Worm (Caenorhabditis elegans) whole organism, L1 larva: ENCODE data around the gene B0507.8.

Experiments
- C34B4.2 ChIP-seq: sonication (generic microtip); optimal IDR thresholded peaks from 2 replicates; lab custom pipeline; 2017; ENCODE audit warnings: mild to moderate bottlenecking, missing genetic modification characterization, missing compliant biosample characterization
- aly-2 ChIP-seq: fragments of 150-350 bp; optimal IDR thresholded peaks from 2 replicates; lab custom pipeline; 2014; ENCODE audit warnings: missing biosample characterization, missing genetic modification characterization
- ceh-8 ChIP-seq: fragments of 200-800 bp; sonication (Bioruptor generic); optimal IDR thresholded peaks from 2 replicates; lab custom pipeline; 2018; ENCODE audit warnings: mild to moderate bottlenecking, missing genetic modification characterization, moderate library complexity, missing compliant biosample characterization
- efl-1 ChIP-seq, 4 experiments: fragments of 150-350 bp; optimal IDR thresholded peaks in 3 of 4; peaks in 1 of 4; 1 replicate in 1 of 4; 2 replicates in 3 of 4; lab custom pipeline; 2014; ENCODE audit warnings: missing biosample characterization in 2 of 4, missing genetic modification characterization in 2 of 4, missing genetic modification reagents in 2 of 4
- egl-13 ChIP-seq: sonication (generic microtip); optimal IDR thresholded peaks from 2 replicates; lab custom pipeline; 2016; ENCODE audit warnings: missing genotype, missing genetic modification reagents, missing genetic modification characterization, missing compliant biosample characterization
- elt-2 ChIP-seq: sonication (generic microtip); optimal IDR thresholded peaks from 2 replicates; lab custom pipeline; 2016; ENCODE audit warnings: missing genetic modification characterization, mild to moderate bottlenecking, inconsistent platforms, missing compliant biosample characterization, missing genetic modification reagents
- fkh-4 ChIP-seq: sonication (generic microtip); optimal IDR thresholded peaks from 2 replicates; lab custom pipeline; 2016; ENCODE audit warnings: missing compliant biosample characterization, missing genetic modification characterization, borderline replicate concordance
- hlh-17 ChIP-seq: fragments of 200-800 bp; sonication (Bioruptor generic); optimal IDR thresholded peaks from 2 replicates; lab custom pipeline; 2018; ENCODE audit warnings: missing genetic modification characterization, mild to moderate bottlenecking, missing compliant biosample characterization, moderate library complexity, borderline replicate concordance
- hpl-2 ChIP-seq: fragments of 150-350 bp; optimal IDR thresholded peaks from 2 replicates; lab custom pipeline; 2014; ENCODE audit warnings: missing biosample characterization, missing genetic modification reagents, missing genetic modification characterization
- jun-1 ChIP-seq: fragments of 150-350 bp; optimal IDR thresholded peaks from 2 replicates; lab custom pipeline; 2014; ENCODE audit warnings: missing biosample characterization, missing genetic modification reagents, missing genetic modification characterization
- lin-14 ChIP-seq: fragments of 200-800 bp; sonication (Bioruptor generic); optimal IDR thresholded peaks from 2 replicates; lab custom pipeline; 2018; ENCODE audit warnings: mild to moderate bottlenecking, missing genetic modification characterization, moderate library complexity, missing compliant biosample characterization
- lin-35 ChIP-seq, 2 experiments: fragments of 150-350 bp; optimal IDR thresholded peaks; 2 replicates each; lab custom pipeline; 2014; ENCODE audit warnings: missing biosample characterization in 2 of 2, missing genetic modification characterization in 2 of 2, missing genetic modification reagents in 2 of 2
- lir-3 ChIP-seq: sonication (generic microtip); optimal IDR thresholded peaks from 2 replicates; lab custom pipeline; 2016; ENCODE audit warnings: mild to moderate bottlenecking, missing genetic modification characterization, moderate library complexity, missing compliant biosample characterization; ENCODE audit not compliant: poor library complexity
- lsy-2 ChIP-seq, 2 experiments: fragments of 150-350 bp; optimal IDR thresholded peaks; 2 replicates each; lab custom pipeline; 2014; ENCODE audit warnings: missing biosample characterization in 2 of 2, missing genetic modification characterization in 2 of 2
- mab-9 ChIP-seq: fragments of 200-800 bp; sonication (Bioruptor generic); IDR thresholded peaks from 2 replicates; pipeline ENCODE4 v1.3.6; 2022; ENCODE audit warnings: missing genetic modification reagents, missing genetic modification characterization, missing compliant biosample characterization
- mep-1 ChIP-seq: fragments of 150-350 bp; optimal IDR thresholded peaks from 2 replicates; lab custom pipeline; 2014; ENCODE audit warnings: missing biosample characterization, missing genetic modification characterization
- nhr-12 ChIP-seq: sonication (generic microtip); optimal IDR thresholded peaks from 2 replicates; lab custom pipeline; 2017; ENCODE audit warnings: missing biosample characterization, missing genetic modification characterization
- nhr-19 ChIP-seq: fragments of 200-800 bp; sonication (Bioruptor generic); conservative IDR thresholded peaks from 2 replicates; pipeline ENCODE4 v1.3.6; 2022; ENCODE audit warnings: missing genetic modification characterization, missing compliant biosample characterization
- nhr-20 ChIP-seq: sonication (generic microtip); optimal IDR thresholded peaks from 2 replicates; lab custom pipeline; 2016; ENCODE audit warnings: mild to moderate bottlenecking, missing genetic modification characterization, missing compliant biosample characterization
- nhr-28 ChIP-seq: fragments of 150-350 bp; optimal IDR thresholded peaks from 2 replicates; lab custom pipeline; 2014; ENCODE audit warnings: missing biosample characterization, missing genetic modification characterization
- nhr-71 ChIP-seq: sonication (generic microtip); optimal IDR thresholded peaks from 2 replicates; lab custom pipeline; 2016; ENCODE audit warnings: mild to moderate bottlenecking, missing genetic modification characterization, moderate library complexity, missing compliant biosample characterization
- nhr-77 ChIP-seq: fragments of 150-350 bp; optimal IDR thresholded peaks from 2 replicates; lab custom pipeline; 2014; ENCODE audit warnings: missing biosample characterization, missing genetic modification characterization
- nhr-84 ChIP-seq: sonication (generic microtip); optimal IDR thresholded peaks from 2 replicates; lab custom pipeline; 2017; ENCODE audit warnings: missing biosample characterization, missing genetic modification characterization
- nhr-90 ChIP-seq: sonication (generic microtip); optimal IDR thresholded peaks from 2 replicates; lab custom pipeline; 2016; ENCODE audit warnings: mild to moderate bottlenecking, missing genetic modification characterization, missing compliant biosample characterization; ENCODE audit not compliant: poor library complexity
- pag-3 ChIP-seq: sonication (generic microtip); optimal IDR thresholded peaks from 2 replicates; lab custom pipeline; 2017; ENCODE audit warnings: missing genetic modification characterization, mild to moderate bottlenecking, missing compliant biosample characterization, antibody characterized with exemption, borderline replicate concordance; ENCODE audit not compliant: insufficient read depth
- pqm-1 ChIP-seq: sonication (generic microtip); optimal IDR thresholded peaks from 3 replicates; lab custom pipeline; 2017; ENCODE audit warnings: missing biosample characterization, missing genetic modification characterization
- rnt-1 ChIP-seq: sonication (generic microtip); optimal IDR thresholded peaks from 2 replicates; lab custom pipeline; 2016; ENCODE audit warnings: mild to moderate bottlenecking, missing genetic modification characterization, moderate library complexity, missing compliant biosample characterization
- sup-37 ChIP-seq: fragments of 200-800 bp; sonication (Bioruptor generic); optimal IDR thresholded peaks from 2 replicates; lab custom pipeline; 2018; ENCODE audit warnings: mild to moderate bottlenecking, missing genetic modification characterization, missing compliant biosample characterization
- swsn-7 ChIP-seq: sonication (generic microtip); optimal IDR thresholded peaks from 2 replicates; lab custom pipeline; 2016; ENCODE audit warnings: missing genetic modification characterization, missing compliant biosample characterization
- vab-15 ChIP-seq: sonication (generic microtip); optimal IDR thresholded peaks from 2 replicates; lab custom pipeline; 2017; ENCODE audit warnings: missing genotype, mild to moderate bottlenecking, missing genetic modification characterization, missing compliant biosample characterization
- zip-4 ChIP-seq: fragments of 200-800 bp; sonication (Bioruptor generic); optimal IDR thresholded peaks from 2 replicates; lab custom pipeline; 2018; ENCODE audit warnings: mild to moderate bottlenecking, missing genetic modification characterization, moderate library complexity, missing compliant biosample characterization
- ztf-11 ChIP-seq, 2 experiments: sonication (generic microtip); optimal IDR thresholded peaks; 2 replicates each; lab custom pipeline; 2016 to 2017; ENCODE audit warnings: missing genetic modification characterization in 2 of 2, missing biosample characterization in 1 of 2, missing compliant biosample characterization in 1 of 2

Gene B0507.8

DNA sequence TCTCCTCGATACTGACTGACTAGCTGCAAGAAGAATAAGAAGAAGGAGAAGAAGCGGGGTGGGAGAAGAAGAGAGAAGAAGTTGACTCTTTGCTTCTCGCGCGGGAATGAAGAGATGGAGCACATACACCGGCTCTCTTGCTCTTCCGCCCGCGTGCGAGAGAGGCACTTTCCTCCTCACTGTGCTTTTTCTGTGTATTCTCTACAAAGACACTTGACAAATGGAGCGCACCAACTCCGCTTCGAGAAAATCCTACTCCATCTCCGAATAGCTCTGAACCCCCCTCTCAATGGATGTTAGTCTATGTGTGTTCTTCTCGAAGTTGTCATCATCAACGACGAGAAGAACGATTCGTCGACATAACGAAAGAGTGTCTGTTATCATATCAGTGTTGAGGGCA, 21.7 kb upstream of the B0507.8 start:
- TF ChIP-seq nhr-90 (tag; lab: Kevin White, UChicago) (no peak), nhr-77 (tag; lab: Kevin White, UChicago) (peak; percentile 4), fkh-4 (tag; lab: Kevin White, UChicago) (no peak), rnt-1 (no peak), ztf-11 (tag; optimal IDR thresholded peaks at IDR 0.05; lab: Kevin White, UChicago) (no peak), nhr-71 (tag; lab: Kevin White, UChicago) (no peak)

DNA sequence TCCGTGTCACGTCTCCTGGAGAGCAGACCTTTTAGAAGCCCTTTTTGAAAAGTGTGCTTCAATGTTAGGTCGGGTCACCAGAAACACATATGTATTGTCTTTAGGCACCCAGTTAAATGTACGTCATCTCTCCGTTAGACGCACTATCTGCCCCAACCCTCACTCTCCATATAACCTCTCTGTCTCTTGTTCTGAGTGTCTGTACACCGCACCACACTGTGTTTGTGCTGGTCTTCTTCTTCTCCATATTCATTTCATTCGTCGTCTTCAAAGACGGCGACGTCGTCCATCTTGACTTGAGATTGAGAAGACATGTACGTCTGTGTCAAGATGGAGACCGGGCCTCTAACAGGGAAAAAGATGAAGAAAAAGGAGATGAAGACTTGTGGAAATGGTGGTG, 19.4 kb upstream of the B0507.8 start:
- TF ChIP-seq mep-1 (tag; lab: Kevin White, UChicago): peak; percentile 39
- TF ChIP-seq lir-3: no peak
- TF ChIP-seq zip-4 (GFP tag; lab: Kevin White, UChicago): no peak
- TF ChIP-seq nhr-20 (tag; lab: Kevin White, UChicago): peak; percentile 1
- TF ChIP-seq lin-14 (GFP tag; lab: Kevin White, UChicago): peak; percentile 13
- no peak for TF ChIP-seq jun-1

DNA sequence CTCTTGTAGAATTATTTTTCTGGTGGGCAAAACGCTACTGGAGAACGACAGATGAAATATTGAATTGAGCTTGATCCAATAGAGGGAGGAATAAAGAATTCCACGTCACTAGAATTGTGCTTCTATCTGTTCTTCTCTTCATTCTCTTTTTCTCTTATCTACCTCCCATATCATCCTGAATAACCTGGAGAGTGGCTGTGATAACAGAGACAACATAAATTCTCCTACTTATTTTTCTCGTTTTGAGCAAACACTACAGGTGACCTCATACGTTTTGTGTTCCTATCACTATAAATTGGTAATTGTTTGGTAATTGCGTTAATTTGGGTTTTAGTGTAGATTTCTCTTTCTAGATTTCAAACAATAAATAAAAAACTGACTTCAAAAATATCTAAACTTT, 18.4 kb upstream of the B0507.8 start:
- TF ChIP-seq zip-4 (GFP tag; lab: Kevin White, UChicago): no peak
- peak; percentile 63 for TF ChIP-seq pqm-1 (tag; lab: Kevin White, UChicago)
- no peak for TF ChIP-seq lsy-2 (tag; optimal IDR thresholded peaks at IDR 0.05; lab: Kevin White, UChicago)
- TF ChIP-seq nhr-28 (tag; lab: Kevin White, UChicago): no peak
- no peak for TF ChIP-seq jun-1
- no peak for TF ChIP-seq nhr-12
- no peak for TF ChIP-seq ceh-8 (GFP tag; lab: Kevin White, UChicago)
- TF ChIP-seq lir-3: no peak
- no peak for TF ChIP-seq C34B4.2 (tag; lab: Kevin White, UChicago)
- no peak for TF ChIP-seq swsn-7 (tag; lab: Kevin White, UChicago)
- TF ChIP-seq efl-1 (optimal IDR thresholded peaks at IDR 0.05; lab: Kevin White, UChicago): no peak
- peak in 1 of 2 experiments; percentile 34 for TF ChIP-seq efl-1 (GFP tag; optimal IDR thresholded peaks at IDR 0.05 in 1 of 2; lab: Kevin White, UChicago)
- TF ChIP-seq vab-15 (tag; lab: Kevin White, UChicago): no peak
- no peak for TF ChIP-seq aly-2
- TF ChIP-seq mab-9 (GFP tag; lab: Robert Waterston, UW): no peak
- TF ChIP-seq lin-14 (GFP tag; lab: Kevin White, UChicago): peak; percentile 2
- TF ChIP-seq mep-1 (tag; lab: Kevin White, UChicago): no peak
- TF ChIP-seq hlh-17: no peak
- no peak for TF ChIP-seq pag-3 (tag; lab: Kevin White, UChicago)
- no peak for TF ChIP-seq fkh-4 (tag; lab: Kevin White, UChicago)
- TF ChIP-seq ztf-11 (tag; optimal IDR thresholded peaks at IDR 0.05; lab: Kevin White, UChicago): no peak
- TF ChIP-seq elt-2 (tag; lab: Kevin White, UChicago): peak; percentile 17
- TF ChIP-seq, all 84 proteins: peak for 4

DNA sequence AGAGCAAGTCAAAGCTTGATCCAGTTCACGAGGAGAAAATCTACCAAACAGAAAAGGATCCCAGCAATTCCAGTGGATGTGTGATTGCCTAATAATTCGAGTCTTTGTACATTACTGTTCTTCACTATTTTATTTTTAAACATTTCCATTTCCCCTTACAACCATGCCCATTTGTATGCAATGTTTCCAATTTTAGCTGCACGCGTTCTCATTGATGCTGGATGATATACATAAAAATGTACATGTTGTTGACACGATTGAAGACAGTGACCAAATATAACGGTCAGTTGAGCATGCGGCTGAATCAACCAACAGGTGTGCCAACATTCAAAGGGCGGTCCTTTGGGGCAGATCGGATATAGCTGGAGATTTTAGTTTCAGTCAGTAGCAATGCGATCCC, 13.5 kb upstream of the B0507.8 start, which contains the start of gene B0507.1:
B0507.1 (plus strand) TSS at position 301 of the 400 bp plus-strand sequence.
- no peak for TF ChIP-seq egl-13 (tag; lab: Kevin White, UChicago)
- no peak for TF ChIP-seq nhr-84 (tag; lab: Kevin White, UChicago)
- no peak for TF ChIP-seq sup-37 (GFP tag; lab: Kevin White, UChicago)
- no peak for TF ChIP-seq pqm-1 (tag; lab: Kevin White, UChicago)
- TF ChIP-seq lin-35 (GFP tag; optimal IDR thresholded peaks at IDR 0.05; lab: Kevin White, UChicago): no peak
- TF ChIP-seq nhr-19 (GFP tag; lab: Robert Waterston, UW): no peak
- no peak for TF ChIP-seq hpl-2 (GFP tag; lab: Kevin White, UChicago)
